Fruit fly (Drosophila melanogaster) whole organism, embryonic: ENCODE data around the gene CG7557.

ENCODE experiments used
- Abd-B ChIP-seq: fragments of 200-800 bp; sonication (Bioruptor generic); optimal IDR thresholded peaks from 2 replicates; lab custom pipeline; 2018; ENCODE audit warnings: missing biosample characterization, mild to moderate bottlenecking, missing genetic modification characterization, moderate library complexity
- CG10979 ChIP-seq: fragments of 200-800 bp; sonication (Bioruptor generic); optimal IDR thresholded peaks from 2 replicates; lab custom pipeline; 2018; ENCODE audit warnings: missing biosample characterization, mild to moderate bottlenecking, missing genetic modification characterization, moderate library complexity
- CG11695 ChIP-seq: fragments of 200-800 bp; sonication (Bioruptor generic); IDR thresholded peaks from 3 replicates; pipeline ENCODE4 v1.3.6; 2022; ENCODE audit warnings: missing biosample characterization, missing genetic modification characterization
- CG12155 ChIP-seq: fragments of 200-800 bp; sonication (Bioruptor generic); optimal IDR thresholded peaks from 3 replicates; lab custom pipeline; 2016; ENCODE audit warnings: missing biosample characterization, missing genetic modification characterization
- CG12219 ChIP-seq: fragments of 200-800 bp; sonication (Bioruptor generic); optimal IDR thresholded peaks from 3 replicates; lab custom pipeline; 2018; ENCODE audit warnings: missing biosample characterization, mild to moderate bottlenecking, missing genetic modification characterization
- CG12769 ChIP-seq: fragments of 200-800 bp; sonication (Bioruptor generic); optimal IDR thresholded peaks from 2 replicates; lab custom pipeline; 2019; ENCODE audit warnings: missing biosample characterization, mild to moderate bottlenecking, missing genetic modification characterization, moderate library complexity
- CG14667 ChIP-seq: fragments of 200-800 bp; sonication (Bioruptor generic); IDR thresholded peaks from 2 replicates; pipeline ENCODE4 v1.3.6; 2022; ENCODE audit warnings: missing biosample characterization, missing genetic modification characterization
- CG14965 ChIP-seq: fragments of 200-800 bp; sonication (Bioruptor generic); optimal IDR thresholded peaks from 2 replicates; lab custom pipeline; 2016; ENCODE audit warnings: missing biosample characterization, missing genetic modification characterization, borderline replicate concordance
- CG2712 ChIP-seq: fragments of 200-800 bp; optimal IDR thresholded peaks from 3 replicates; lab custom pipeline; 2019; ENCODE audit warnings: missing biosample characterization, mild to moderate bottlenecking, missing genetic modification characterization, moderate library complexity
- CG30403 ChIP-seq: fragments of 200-800 bp; sonication (Bioruptor generic); optimal IDR thresholded peaks from 3 replicates; lab custom pipeline; 2016; ENCODE audit warnings: missing biosample characterization, missing genetic modification characterization
- CG31224 ChIP-seq: fragments of 200-800 bp; sonication (Bioruptor generic); IDR thresholded peaks from 2 replicates; pipeline ENCODE4 v1.3.6; 2022; ENCODE audit warnings: missing biosample characterization, missing genetic modification characterization
- CG34422 ChIP-seq: fragments of 200-800 bp; sonication (Bioruptor generic); IDR thresholded peaks from 3 replicates; pipeline ENCODE4 v1.3.6; 2022; ENCODE audit warnings: missing biosample characterization, missing genetic modification characterization
- CG4820 ChIP-seq: fragments of 200-800 bp; sonication (Bioruptor generic); optimal IDR thresholded peaks from 3 replicates; lab custom pipeline; 2016; ENCODE audit warnings: missing biosample characterization, missing genetic modification characterization
- CG6689 ChIP-seq: fragments of 200-800 bp; sonication (Bioruptor generic); IDR thresholded peaks from 2 replicates; pipeline ENCODE4 v1.3.6; 2022; ENCODE audit warnings: missing biosample characterization, missing genetic modification characterization
- CG9437 ChIP-seq: fragments of 200-800 bp; sonication (Bioruptor generic); optimal IDR thresholded peaks from 2 replicates; lab custom pipeline; 2018; ENCODE audit warnings: missing biosample characterization, mild to moderate bottlenecking, missing genetic modification characterization
- CG9609 ChIP-seq: fragments of 200-800 bp; sonication (Bioruptor generic); optimal IDR thresholded peaks from 3 replicates; lab custom pipeline; 2016; ENCODE audit warnings: missing biosample characterization, missing genetic modification characterization
- D ChIP-seq, 2 experiments: fragments of 200-800 bp in 1 of 2; fragments of >200 bp in 1 of 2; sonication (Bioruptor generic) in 1 of 2; optimal IDR thresholded peaks; 2 replicates in 1 of 2; 3 replicates in 1 of 2; lab custom pipeline; 2017; ENCODE audit warnings: mild to moderate bottlenecking in 1 of 2, missing biosample characterization in 1 of 2, missing genetic modification characterization in 1 of 2, missing genetic modification reagents in 1 of 2
- D19A ChIP-seq: fragments of 200-800 bp; optimal IDR thresholded peaks from 3 replicates; lab custom pipeline; 2019; ENCODE audit warnings: missing biosample characterization, mild to moderate bottlenecking, missing genetic modification characterization, moderate library complexity
- Hand ChIP-seq: fragments of 200-800 bp; sonication (Bioruptor generic); optimal IDR thresholded peaks from 2 replicates; lab custom pipeline; 2017; ENCODE audit warnings: mild to moderate bottlenecking, missing biosample characterization, missing genetic modification reagents, missing genetic modification characterization
- Hmr ChIP-seq: fragments of 200-800 bp; sonication (Bioruptor generic); optimal IDR thresholded peaks from 3 replicates; lab custom pipeline; 2017; ENCODE audit warnings: mild to moderate bottlenecking, missing biosample characterization, missing genetic modification reagents, missing genetic modification characterization
- NK7.1 ChIP-seq: fragments of 200-800 bp; sonication (Bioruptor generic); optimal IDR thresholded peaks from 3 replicates; lab custom pipeline; 2016; ENCODE audit warnings: missing biosample characterization, missing genetic modification characterization
- Rx ChIP-seq: fragments of 200-800 bp; sonication (Bioruptor generic); IDR thresholded peaks from 2 replicates; pipeline ENCODE4 v1.3.6; 2022; ENCODE audit warnings: missing biosample characterization, missing genetic modification characterization
- Sin3A ChIP-seq: fragments of >200 bp; optimal IDR thresholded peaks from 2 replicates; lab custom pipeline; 2018
- Six4 ChIP-seq: fragments of 200-800 bp; sonication (Bioruptor generic); optimal IDR thresholded peaks from 2 replicates; lab custom pipeline; 2016; ENCODE audit warnings: missing biosample characterization, missing genetic modification characterization
- Ssrp ChIP-seq: fragments of 200-800 bp; sonication (Bioruptor generic); optimal IDR thresholded peaks from 2 replicates; lab custom pipeline; 2018; ENCODE audit warnings: missing biosample characterization, mild to moderate bottlenecking, missing genetic modification characterization, moderate library complexity
- YL-1 ChIP-seq: fragments of 200-800 bp; sonication (Bioruptor generic); optimal IDR thresholded peaks from 3 replicates; lab custom pipeline; 2017; ENCODE audit warnings: missing biosample characterization, mild to moderate bottlenecking, missing genetic modification characterization
- bcd ChIP-seq: fragments of 200-800 bp; sonication (Bioruptor generic); optimal IDR thresholded peaks from 2 replicates; lab custom pipeline; 2017; ENCODE audit warnings: missing biosample characterization, mild to moderate bottlenecking, missing genetic modification characterization
- bsh ChIP-seq, 2 experiments: fragments of 200-800 bp; sonication (Bioruptor generic); optimal IDR thresholded peaks; 2 replicates each; lab custom pipeline; 2017 to 2018; ENCODE audit warnings: mild to moderate bottlenecking in 2 of 2, missing biosample characterization in 2 of 2, missing genetic modification characterization in 2 of 2, moderate library complexity in 1 of 2
- caup ChIP-seq: fragments of 200-800 bp; sonication (Bioruptor generic); optimal IDR thresholded peaks from 3 replicates; lab custom pipeline; 2017; ENCODE audit warnings: missing biosample characterization, mild to moderate bottlenecking, missing genetic modification characterization, moderate library complexity; ENCODE audit not compliant: severe bottlenecking
- chif ChIP-seq, 2 experiments: fragments of 200-800 bp; sonication (Bioruptor generic); optimal IDR thresholded peaks; 3 replicates each; lab custom pipeline; 2016; ENCODE audit warnings: missing biosample characterization in 2 of 2, missing genetic modification characterization in 2 of 2
- esg ChIP-seq: fragments of 200-800 bp; sonication (Bioruptor generic); conservative IDR thresholded peaks from 2 replicates; pipeline ENCODE4 v1.3.6; 2022; ENCODE audit warnings: missing biosample characterization, missing genetic modification characterization
- ewg ChIP-seq: fragments of 200-800 bp; sonication (Bioruptor generic); optimal IDR thresholded peaks from 3 replicates; lab custom pipeline; 2017; ENCODE audit warnings: mild to moderate bottlenecking, missing biosample characterization, missing genetic modification reagents, missing genetic modification characterization
- grau ChIP-seq: fragments of 200-800 bp; optimal IDR thresholded peaks from 3 replicates; lab custom pipeline; 2019; ENCODE audit warnings: missing biosample characterization, mild to moderate bottlenecking, missing genetic modification characterization, moderate library complexity
- ind ChIP-seq: fragments of 200-800 bp; sonication (Bioruptor generic); optimal IDR thresholded peaks from 3 replicates; lab custom pipeline; 2016; ENCODE audit warnings: missing biosample characterization, missing genetic modification characterization
- lmd ChIP-seq: fragments of 200-800 bp; sonication (Bioruptor generic); IDR thresholded peaks from 2 replicates; pipeline ENCODE4 v1.3.6; 2022; ENCODE audit warnings: missing biosample characterization, missing genetic modification characterization
- lola ChIP-seq, 3 experiments: fragments of >200 bp in 2 of 3; fragments of 200-800 bp in 1 of 3; sonication (Bioruptor generic) in 1 of 3; optimal IDR thresholded peaks; 2 replicates each; lab custom pipeline; 2017 to 2019; ENCODE audit warnings: missing biosample characterization in 3 of 3, missing genetic modification characterization in 3 of 3, mild to moderate bottlenecking in 1 of 3, moderate library complexity in 1 of 3
- mld ChIP-seq: fragments of 200-800 bp; sonication (Bioruptor generic); IDR thresholded peaks from 3 replicates; pipeline ENCODE4 v1.3.6; 2022; ENCODE audit warnings: missing biosample characterization, missing genetic modification characterization; ENCODE audit not compliant: partially characterized antibody
- nerfin-2 ChIP-seq: fragments of 200-800 bp; sonication (Bioruptor generic); IDR thresholded peaks from 2 replicates; pipeline ENCODE4 v1.3.6; 2022; ENCODE audit warnings: missing biosample characterization, missing genetic modification characterization; ENCODE audit not compliant: partially characterized antibody
- nmo ChIP-seq: fragments of 200-800 bp; sonication (Bioruptor generic); optimal IDR thresholded peaks from 2 replicates; lab custom pipeline; 2018; ENCODE audit warnings: missing biosample characterization, mild to moderate bottlenecking, missing genetic modification characterization, moderate library complexity
- org-1 ChIP-seq: fragments of 200-800 bp; sonication (Bioruptor generic); optimal IDR thresholded peaks from 2 replicates; lab custom pipeline; 2017; ENCODE audit warnings: missing biosample characterization, missing genetic modification characterization
- pb ChIP-seq: fragments of 200-800 bp; sonication (Bioruptor generic); optimal IDR thresholded peaks from 3 replicates; lab custom pipeline; 2016; ENCODE audit warnings: missing biosample characterization, missing genetic modification characterization
- peb ChIP-seq: fragments of 200-800 bp; sonication (Bioruptor generic); IDR thresholded peaks from 2 replicates; pipeline ENCODE4 v1.3.6; 2022; ENCODE audit warnings: missing biosample characterization, missing genetic modification characterization
- pum ChIP-seq: fragments of 200-800 bp; sonication (Bioruptor generic); optimal IDR thresholded peaks from 2 replicates; lab custom pipeline; 2016; ENCODE audit warnings: missing biosample characterization, missing genetic modification characterization
- sisA ChIP-seq: fragments of 200-800 bp; sonication (Bioruptor generic); IDR thresholded peaks from 2 replicates; pipeline ENCODE4 v1.3.6; 2022; ENCODE audit warnings: missing biosample characterization, missing genetic modification characterization
- slou ChIP-seq: fragments of 200-800 bp; sonication (Bioruptor generic); optimal IDR thresholded peaks from 3 replicates; lab custom pipeline; 2016; ENCODE audit warnings: missing biosample characterization, missing genetic modification characterization
- slp2 ChIP-seq: fragments of 200-800 bp; sonication (Bioruptor generic); optimal IDR thresholded peaks from 2 replicates; lab custom pipeline; 2016; ENCODE audit warnings: missing biosample characterization, missing genetic modification characterization
- trem ChIP-seq: fragments of 200-800 bp; optimal IDR thresholded peaks from 3 replicates; lab custom pipeline; 2019; ENCODE audit warnings: missing biosample characterization, mild to moderate bottlenecking, missing genetic modification characterization, moderate library complexity
- yki ChIP-seq: fragments of >200 bp; optimal IDR thresholded peaks from 3 replicates; lab custom pipeline; 2018

Gene CG7557

DNA sequence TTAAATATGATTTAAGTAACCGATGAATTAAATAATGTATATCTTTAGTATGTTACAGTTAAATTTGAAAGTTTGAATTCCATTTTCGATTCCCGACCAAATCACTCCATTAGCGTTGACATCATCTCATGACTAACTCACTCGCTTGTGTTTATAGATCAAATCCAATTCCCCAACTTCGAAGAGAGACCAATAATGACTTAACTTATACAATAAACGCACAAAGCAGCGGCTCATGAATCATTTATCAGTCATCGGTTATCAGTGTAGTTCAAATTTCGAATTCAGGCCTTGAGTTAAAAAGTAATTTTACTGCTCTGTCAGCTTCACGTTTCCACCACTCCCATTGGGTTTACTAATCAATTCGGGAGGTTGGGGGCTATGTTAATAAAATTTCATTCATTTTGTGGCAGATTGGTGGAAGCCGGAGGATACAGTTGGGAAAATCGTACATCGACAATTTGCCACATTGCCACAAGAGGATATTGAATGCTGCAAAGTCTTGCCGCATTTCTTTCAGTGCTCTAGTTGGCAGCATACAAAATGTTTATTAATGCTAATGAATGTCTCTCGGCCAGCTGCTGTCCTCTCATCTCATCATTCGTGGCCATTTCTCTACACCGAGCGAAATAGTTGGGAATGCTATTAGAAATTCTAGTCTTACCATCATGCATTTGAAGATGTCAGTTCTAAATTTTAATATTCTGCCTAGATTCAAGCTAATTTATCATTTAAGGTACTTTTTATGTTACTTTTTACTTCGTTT, 36.5 kb upstream of the CG7557 start (continued):
- TF ChIP-seq CG12155 (GFP tag; lab: Kevin White, UChicago) (peak; percentile 10), nmo (GFP tag; lab: Kevin White, UChicago) (peak; percentile 59), CG34422 (GFP tag; lab: Robert Waterston, UW) (no peak), org-1 (GFP tag; lab: Kevin White, UChicago) (peak; percentile 29), CG12769 (tag; lab: Kevin White, UChicago) (peak; percentile 63), CG14667 (no peak), CG10979 (peak; percentile 60), mld (GFP tag; lab: Robert Waterston, UW) (no peak), ewg (GFP tag; lab: Kevin White, UChicago) (no peak), D19A (tag; lab: Kevin White, UChicago) (peak; percentile 23), CG30403 (GFP tag; lab: Kevin White, UChicago) (peak; percentile 39), Hmr (GFP tag; lab: Kevin White, UChicago) (no peak), D (optimal IDR thresholded peaks at IDR 0.05; lab: Kevin White, UChicago) (no peak), D (GFP tag; optimal IDR thresholded peaks at IDR 0.05; lab: Kevin White, UChicago) (peak; percentile 33), Rx (GFP tag; lab: Robert Waterston, UW) (peak; percentile 44; the same call in 1 of the 2 replicates), Ssrp (tag; lab: Kevin White, UChicago) (peak; percentile 10), peb (GFP tag; lab: Robert Waterston, UW) (peak; percentile 11; the same call in 1 of the 2 replicates), NK7.1 (GFP tag; lab: Kevin White, UChicago) (peak; percentile 27), CG14965 (GFP tag; lab: Kevin White, UChicago) (peak; percentile 10), Hand (GFP tag; lab: Kevin White, UChicago) (no peak), CG2712 (tag; lab: Kevin White, UChicago) (peak; percentile 56), bcd (peak; percentile 17), CG31224 (GFP tag; lab: Robert Waterston, UW) (0 out of 2 replicates have a peak, but pooled peaks have one; percentile 4), sisA (GFP tag; lab: Robert Waterston, UW) (0 out of 2 replicates have a peak, but pooled peaks have one; percentile 27), CG6689 (GFP tag; lab: Robert Waterston, UW) (peak; percentile 43; the same call in 1 of the 2 replicates), grau (peak; percentile 34), caup (GFP tag; lab: Kevin White, UChicago) (no peak), CG11695 (GFP tag; lab: Robert Waterston, UW) (peak; percentile 13; the same call in 1 of the 3 replicates), slp2 (peak; percentile 40), pb (GFP tag; lab: Kevin White, UChicago) (no peak), esg (GFP tag; lab: Robert Waterston, UW) (no peak), Six4 (GFP tag; lab: Kevin White, UChicago) (peak; percentile 39), bsh (GFP tag; optimal IDR thresholded peaks at IDR 0.05; lab: Kevin White, UChicago) (peak in 1 of 2 experiments; percentile 38), yki (lab: Kevin White, UChicago) (no peak), YL-1 (no peak), pum (GFP tag; lab: Kevin White, UChicago) (peak; percentile 13), chif (GFP tag; optimal IDR thresholded peaks at IDR 0.05; lab: Kevin White, UChicago) (peak; percentile 28 to 44), Abd-B (peak; percentile 8), lola (GFP tag; optimal IDR thresholded peaks at IDR 0.05; lab: Kevin White, UChicago) (peak in 1 of 3 experiments; percentile 15), CG9437 (GFP tag; lab: Kevin White, UChicago) (peak; percentile 16), nerfin-2 (GFP tag; lab: Robert Waterston, UW) (no peak), ind (GFP tag; lab: Kevin White, UChicago) (peak; percentile 47), CG9609 (GFP tag; lab: Kevin White, UChicago) (peak; percentile 38), lmd (peak; percentile 29; the same call in 1 of the 2 replicates), Sin3A (lab: Kevin White, UChicago) (no peak), trem (tag; lab: Kevin White, UChicago) (peak; percentile 23), slou (GFP tag; lab: Kevin White, UChicago) (peak; percentile 15), CG12219 (GFP tag; lab: Kevin White, UChicago) (no peak), CG4820 (GFP tag; lab: Kevin White, UChicago) (peak; percentile 42)
